Fruit fly (Drosophila melanogaster): ENCODE results near the gene CG14857.
A peak's percentile ranks its signal among the peaks of the same experiment; 100 is the strongest.

The CG14857 gene

dm6 chr3R:14846924-14847599 is 45.5 kb downstream of the CG14857 start (continued):
- TF ChIP-seq CG17385 (GFP tag; optimal IDR thresholded peaks at IDR 0.05) = no peak
- TF ChIP-seq lmd (GFP tag; IDR thresholded peaks at IDR 0.05) = peak; percentile 14; the same call in 1 of the 2 replicates
- TF ChIP-seq Med (GFP tag) = peak; percentile 63
- no peak for TF ChIP-seq Ets97D (GFP tag; optimal IDR thresholded peaks at IDR 0.05)
- no peak for TF ChIP-seq luna (GFP tag; optimal IDR thresholded peaks at IDR 0.05)
- TF ChIP-seq tio (GFP tag; optimal IDR thresholded peaks at IDR 0.05) = peak; percentile 8
- TF ChIP-seq emc (GFP tag; optimal IDR thresholded peaks at IDR 0.05) = no peak
- no peak for TF ChIP-seq ftz-f1 (GFP tag; optimal IDR thresholded peaks at IDR 0.05)
- 0 out of 2 replicates have a peak, but pooled peaks have one; percentile 13 for TF ChIP-seq E2f1 (GFP tag; IDR thresholded peaks at IDR 0.05)
- TF ChIP-seq CG18764 (GFP tag; optimal IDR thresholded peaks at IDR 0.05) = no peak
- TF ChIP-seq vnd (GFP tag; IDR thresholded peaks at IDR 0.05; ENCODE audit: partially characterized antibody) = no peak
- peak; percentile 9; the same call in 1 of the 3 replicates for TF ChIP-seq ci (GFP tag; IDR thresholded peaks at IDR 0.05)
- TF ChIP-seq Blimp-1 (GFP tag; optimal IDR thresholded peaks at IDR 0.05) = peak; percentile 54
- TF ChIP-seq Ptx1 (GFP tag; IDR thresholded peaks at IDR 0.05) = peak; percentile 31; the same call in 1 of the 2 replicates
- no peak for TF ChIP-seq CG11560 (tag; IDR thresholded peaks at IDR 0.05)

DNA sequence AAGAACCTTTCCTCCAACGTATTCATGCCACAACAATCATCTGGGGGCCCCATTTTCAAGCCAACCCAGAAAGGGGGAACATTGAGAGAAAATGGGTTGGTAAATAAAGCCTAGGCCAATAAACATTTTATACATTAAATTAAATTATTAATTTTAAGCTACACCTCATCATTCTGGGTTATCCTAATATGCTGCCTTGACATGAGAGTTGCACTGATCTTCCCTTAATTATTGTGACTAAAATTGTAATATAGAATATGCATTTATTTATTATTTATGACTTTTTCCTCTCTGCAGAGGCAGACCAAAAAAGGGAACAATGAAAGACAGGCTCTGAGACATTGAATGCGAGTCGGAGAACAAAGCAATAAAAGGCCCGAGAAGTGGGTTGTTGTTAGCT is 46.3 kb downstream of the CG14857 start:
- TF ChIP-seq Drgx (GFP tag; IDR thresholded peaks at IDR 0.05) (peak; percentile 40; the same call in 1 of the 2 replicates), bsh (GFP tag; optimal IDR thresholded peaks at IDR 0.05) (peak in 1 of 2 experiments; percentile 44), CG16863 (GFP tag; optimal IDR thresholded peaks at IDR 0.05) (no peak), Chrac-16 (GFP tag; optimal IDR thresholded peaks at IDR 0.05) (no peak)

dm6 chr3R:14852610-14853009 is 51.0 kb downstream of the CG14857 start:
- TF ChIP-seq CG3065 (GFP tag; optimal IDR thresholded peaks at IDR 0.05) (no peak), chinmo (GFP tag; IDR thresholded peaks at IDR 0.05; ENCODE audit: partially characterized antibody) (no peak), nom (GFP tag; optimal IDR thresholded peaks at IDR 0.05) (peak; percentile 35), CG31365 (tag; optimal IDR thresholded peaks at IDR 0.05) (no peak), Awh (GFP tag; IDR thresholded peaks at IDR 0.05) (no peak), CG13296 (GFP tag; optimal IDR thresholded peaks at IDR 0.05) (no peak)

DNA sequence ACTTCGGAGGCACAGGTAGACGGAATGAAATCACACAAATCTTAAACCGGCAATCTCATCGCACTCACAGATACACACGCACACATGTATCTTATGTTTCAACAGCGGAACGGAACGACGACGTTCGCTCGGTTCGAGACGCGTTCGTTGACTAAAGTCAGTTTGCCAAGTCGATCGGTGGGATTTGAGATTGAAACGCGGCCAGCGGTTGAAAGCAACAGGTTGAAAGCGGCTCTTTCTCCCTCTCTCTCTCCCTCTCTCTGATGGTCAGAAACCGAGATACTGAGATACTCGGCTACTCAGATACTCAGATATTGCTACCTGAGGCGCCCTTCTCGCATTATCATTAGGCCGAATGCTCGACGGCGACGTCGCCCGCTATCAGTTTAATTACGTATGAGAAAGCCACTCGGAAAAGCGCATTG is 52.2 kb downstream of the CG14857 start:
- TF ChIP-seq CG8765 (GFP tag; IDR thresholded peaks at IDR 0.05) (no peak), CG8388 (GFP tag; optimal IDR thresholded peaks at IDR 0.05) (no peak), CG7556 (GFP tag; optimal IDR thresholded peaks at IDR 0.05) (peak; percentile 11), ewg (GFP tag; optimal IDR thresholded peaks at IDR 0.05) (no peak), Lhr (GFP tag; optimal IDR thresholded peaks at IDR 0.05) (no peak), CG15601 (tag; optimal IDR thresholded peaks at IDR 0.05) (peak; percentile 100), chn (GFP tag; optimal IDR thresholded peaks at IDR 0.05) (peak; percentile 3), CG11504 (tag; optimal IDR thresholded peaks at IDR 0.05) (no peak), sug (tag; optimal IDR thresholded peaks at IDR 0.05) (peak; percentile 38), Sox100B (GFP tag; optimal IDR thresholded peaks at IDR 0.05) (no peak), dmrt99B (tag; optimal IDR thresholded peaks at IDR 0.05) (peak; percentile 2), CG16813 (GFP tag; IDR thresholded peaks at IDR 0.05; ENCODE audit: partially characterized antibody) (0 out of 3 replicates have a peak, but pooled peaks have one; percentile 29), CG3281 (GFP tag; optimal IDR thresholded peaks at IDR 0.05) (peak; percentile 82), Bdp1 (GFP tag; optimal IDR thresholded peaks at IDR 0.05) (no peak), gsb-n (tag; optimal IDR thresholded peaks at IDR 0.05) (peak; percentile 11), CG30020 (tag; optimal IDR thresholded peaks at IDR 0.05) (no peak), CG4820 (GFP tag; optimal IDR thresholded peaks at IDR 0.05) (no peak), CG13123 (GFP tag; optimal IDR thresholded peaks at IDR 0.05) (no peak), CG13287 (GFP tag; IDR thresholded peaks at IDR 0.05; ENCODE audit: partially characterized antibody) (peak; percentile 32; the same call in 1 of the 2 replicates), Stat92E (GFP tag; optimal IDR thresholded peaks at IDR 0.05) (peak in 1 of 3 experiments; percentile 63), tio (GFP tag; optimal IDR thresholded peaks at IDR 0.05) (no peak)

All from whole organism, embryonic.